Worm (Caenorhabditis elegans): Measurements from ENCODE around the gene itr-1.

ce11 chrIV:7633020-7633419 is 42.0 kb upstream of the itr-1 start, which contains the start of gene plp-1:
- TF ChIP-seq him-1 (tag; optimal IDR thresholded peaks at IDR 0.05) (no peak), W03F9.2 (tag; optimal IDR thresholded peaks at IDR 0.05) (no peak), dao-5 (tag; optimal IDR thresholded peaks at IDR 0.05) (no peak)
